Worm (Caenorhabditis elegans) whole organism, L4 larva: ENCODE measurements around the gene F52H2.5.

Source experiments
- ceh-82 ChIP-seq: sonication (generic microtip); optimal IDR thresholded peaks from 2 replicates; lab custom pipeline; 2017; ENCODE audit warnings: missing biosample characterization, missing genetic modification characterization
- ces-1 ChIP-seq: fragments of 150-350 bp; sonication (generic microtip); optimal IDR thresholded peaks from 4 replicates; lab custom pipeline; 2014; ENCODE audit warnings: missing biosample characterization, missing genetic modification reagents, missing genetic modification characterization
- dpl-1 ChIP-seq: fragments of 150-350 bp; optimal IDR thresholded peaks from 2 replicates; lab custom pipeline; 2014; ENCODE audit warnings: missing biosample characterization, missing genetic modification reagents, missing genetic modification characterization
- jun-1 ChIP-seq: fragments of 150-350 bp; optimal IDR thresholded peaks from 2 replicates; lab custom pipeline; 2014; ENCODE audit warnings: missing biosample characterization, missing genetic modification reagents, missing genetic modification characterization
- lin-1 ChIP-seq: fragments of 200-800 bp; sonication (Bioruptor generic); IDR thresholded peaks from 2 replicates; pipeline ENCODE4 v1.3.6; 2022; ENCODE audit warnings: missing genetic modification reagents, missing genetic modification characterization, missing compliant biosample characterization
- lsy-2 ChIP-seq, 2 experiments: fragments of 150-350 bp in 1 of 2; sonication (generic microtip) in 1 of 2; optimal IDR thresholded peaks; 2 replicates each; lab custom pipeline; 2014 to 2017; ENCODE audit warnings: missing biosample characterization in 2 of 2, missing genetic modification characterization in 2 of 2
- mdl-1 ChIP-seq, 2 experiments: fragments of 150-350 bp in 1 of 2; sonication (generic microtip) in 1 of 2; optimal IDR thresholded peaks; 2 replicates each; lab custom pipeline; 2014 to 2017; ENCODE audit warnings: missing biosample characterization in 2 of 2, missing genetic modification characterization in 2 of 2
- sdz-12 ChIP-seq: fragments of 200-800 bp; sonication (Bioruptor generic); optimal IDR thresholded peaks from 2 replicates; lab custom pipeline; 2018; ENCODE audit warnings: mild to moderate bottlenecking, missing genetic modification characterization, missing compliant biosample characterization
- snpc-4 ChIP-seq: fragments of 150-350 bp; optimal IDR thresholded peaks from 2 replicates; lab custom pipeline; 2014; ENCODE audit warnings: missing biosample characterization, missing genetic modification characterization
- unc-62 ChIP-seq, 3 experiments: fragments of 150-350 bp in 1 of 3; sonication (generic microtip); optimal IDR thresholded peaks in 2 of 3; peaks in 1 of 3; 1 replicate in 1 of 3; 2 replicates in 2 of 3; lab custom pipeline; 2014 to 2017; ENCODE audit warnings: missing biosample characterization in 3 of 3, missing genetic modification characterization in 3 of 3, missing genetic modification reagents in 3 of 3, missing genotype in 1 of 3
- ztf-11 ChIP-seq: fragments of 150-350 bp; optimal IDR thresholded peaks from 2 replicates; lab custom pipeline; 2014; ENCODE audit warnings: missing biosample characterization, missing genetic modification characterization

- TF ChIP-seq snpc-4 (no peak), lin-1 (GFP tag; lab: Robert Waterston, UW) (no peak), sdz-12 (no peak), unc-62 (GFP tag; optimal IDR thresholded peaks at IDR 0.05 in 1 of 2; lab: Kevin White, UChicago) (no peak), unc-62 (tag; optimal IDR thresholded peaks at IDR 0.05; lab: Kevin White, UChicago) (no peak), ztf-11 (tag; lab: Kevin White, UChicago) (no peak), ceh-82 (no peak), jun-1 (tag; lab: Kevin White, UChicago) (no peak), ces-1 (GFP tag; lab: Kevin White, UChicago) (no peak), lsy-2 (tag; optimal IDR thresholded peaks at IDR 0.05; lab: Kevin White, UChicago) (no peak), mdl-1 (tag; optimal IDR thresholded peaks at IDR 0.05; lab: Kevin White, UChicago) (no peak), dpl-1 (no peak)
Measured at ce11 chrX:2550665-2551064, 9.2 kb downstream of the F52H2.5 start.
